Fruit fly (Drosophila melanogaster) whole organism, embryonic: ENCODE data around the gene CG15717.

Source experiments
- ATbp ChIP-seq: fragments of 200-800 bp; sonication (Bioruptor generic); optimal IDR thresholded peaks from 2 replicates; lab custom pipeline; 2017; ENCODE audit warnings: missing biosample characterization, mild to moderate bottlenecking, missing genetic modification characterization, missing genetic modification reagents
- BtbVII ChIP-seq: fragments of 200-800 bp; sonication (Bioruptor generic); optimal IDR thresholded peaks from 3 replicates; lab custom pipeline; 2017; ENCODE audit warnings: missing biosample characterization, mild to moderate bottlenecking, missing genetic modification characterization
- CG10147 ChIP-seq: fragments of 200-800 bp; sonication (Bioruptor generic); optimal IDR thresholded peaks from 2 replicates; lab custom pipeline; 2019; ENCODE audit warnings: missing biosample characterization, mild to moderate bottlenecking, missing genetic modification characterization, moderate library complexity
- CG10321 ChIP-seq: fragments of 200-800 bp; sonication (Bioruptor generic); IDR thresholded peaks from 2 replicates; pipeline ENCODE4 v1.3.6; 2022; ENCODE audit warnings: missing biosample characterization, missing genetic modification characterization
- CG10431 ChIP-seq: fragments of 200-800 bp; sonication (Bioruptor generic); optimal IDR thresholded peaks from 3 replicates; lab custom pipeline; 2018; ENCODE audit warnings: missing biosample characterization, mild to moderate bottlenecking, missing genetic modification characterization
- CG10565 ChIP-seq: fragments of 200-800 bp; sonication (Bioruptor generic); optimal IDR thresholded peaks from 3 replicates; lab custom pipeline; 2016; ENCODE audit warnings: missing biosample characterization, mild to moderate bottlenecking, missing genetic modification characterization
- CG11085 ChIP-seq: fragments of 200-800 bp; sonication (Bioruptor generic); IDR thresholded peaks from 2 replicates; pipeline ENCODE4 v1.3.6; 2022; ENCODE audit warnings: missing biosample characterization, missing genetic modification characterization
- CG11504 ChIP-seq: fragments of 200-800 bp; sonication (Bioruptor generic); optimal IDR thresholded peaks from 3 replicates; lab custom pipeline; 2019; ENCODE audit warnings: missing biosample characterization, mild to moderate bottlenecking, missing genetic modification characterization, moderate library complexity
- CG11695 ChIP-seq: fragments of 200-800 bp; sonication (Bioruptor generic); IDR thresholded peaks from 3 replicates; pipeline ENCODE4 v1.3.6; 2022; ENCODE audit warnings: missing biosample characterization, missing genetic modification characterization
- CG12236 ChIP-seq: fragments of 200-800 bp; sonication (Bioruptor generic); optimal IDR thresholded peaks from 2 replicates; lab custom pipeline; 2016; ENCODE audit warnings: missing biosample characterization, missing genetic modification characterization
- CG12299 ChIP-seq: fragments of 200-800 bp; sonication (Bioruptor generic); optimal IDR thresholded peaks from 2 replicates; lab custom pipeline; 2018; ENCODE audit warnings: missing biosample characterization, mild to moderate bottlenecking, missing genetic modification characterization
- CG13624 ChIP-seq: fragments of 200-800 bp; sonication (Bioruptor generic); optimal IDR thresholded peaks from 2 replicates; lab custom pipeline; 2016; ENCODE audit warnings: missing biosample characterization, missing genetic modification characterization
- CG13894 ChIP-seq: fragments of 200-800 bp; sonication (Bioruptor generic); optimal IDR thresholded peaks from 3 replicates; lab custom pipeline; 2018; ENCODE audit warnings: missing biosample characterization, mild to moderate bottlenecking, missing genetic modification characterization, moderate library complexity
- CG15479 ChIP-seq: fragments of 200-800 bp; sonication (Bioruptor generic); optimal IDR thresholded peaks from 3 replicates; lab custom pipeline; 2019; ENCODE audit warnings: missing biosample characterization, mild to moderate bottlenecking, missing genetic modification characterization, moderate library complexity
- CG16779 ChIP-seq: fragments of 200-800 bp; sonication (Bioruptor generic); IDR thresholded peaks from 2 replicates; pipeline ENCODE4 v1.3.6; 2022; ENCODE audit warnings: missing biosample characterization, missing genetic modification characterization
- CG16813 ChIP-seq: fragments of 200-800 bp; sonication (Bioruptor generic); IDR thresholded peaks from 3 replicates; pipeline ENCODE4 v1.3.6; 2022; ENCODE audit warnings: missing biosample characterization, missing genetic modification characterization; ENCODE audit not compliant: partially characterized antibody
- CG17912 ChIP-seq: fragments of 200-800 bp; sonication (Bioruptor generic); optimal IDR thresholded peaks from 2 replicates; lab custom pipeline; 2018; ENCODE audit warnings: missing biosample characterization, mild to moderate bottlenecking, missing genetic modification characterization
- CG2116 ChIP-seq: fragments of 200-800 bp; sonication (Bioruptor generic); optimal IDR thresholded peaks from 3 replicates; lab custom pipeline; 2018; ENCODE audit warnings: missing biosample characterization, mild to moderate bottlenecking, missing genetic modification characterization
- CG34422 ChIP-seq: fragments of 200-800 bp; sonication (Bioruptor generic); IDR thresholded peaks from 3 replicates; pipeline ENCODE4 v1.3.6; 2022; ENCODE audit warnings: missing biosample characterization, missing genetic modification characterization
- CG3838 ChIP-seq: fragments of 200-800 bp; sonication (Bioruptor generic); optimal IDR thresholded peaks from 3 replicates; lab custom pipeline; 2016; ENCODE audit warnings: missing biosample characterization, missing genetic modification characterization
- CG4404 ChIP-seq: fragments of 200-800 bp; sonication (Bioruptor generic); IDR thresholded peaks from 2 replicates; pipeline ENCODE4 v1.3.6; 2022; ENCODE audit warnings: missing biosample characterization, missing genetic modification characterization
- CG4730 ChIP-seq: fragments of 200-800 bp; sonication (Bioruptor generic); IDR thresholded peaks from 2 replicates; pipeline ENCODE4 v1.3.6; 2022; ENCODE audit warnings: missing biosample characterization, missing genetic modification characterization
- CG5953 ChIP-seq: fragments of 200-800 bp; sonication (Bioruptor generic); IDR thresholded peaks from 2 replicates; pipeline ENCODE4 v1.3.6; 2022; ENCODE audit warnings: missing biosample characterization, missing genetic modification characterization
- CG6791 ChIP-seq: fragments of 200-800 bp; sonication (Bioruptor generic); IDR thresholded peaks from 3 replicates; pipeline ENCODE4 v1.3.6; 2022; ENCODE audit warnings: missing biosample characterization, missing genetic modification characterization; ENCODE audit not compliant: partially characterized antibody
- CG7357 ChIP-seq: fragments of 200-800 bp; sonication (Bioruptor generic); IDR thresholded peaks from 3 replicates; pipeline ENCODE4 v1.3.6; 2022; ENCODE audit warnings: missing biosample characterization, missing genetic modification characterization
- CG8478 ChIP-seq: fragments of >200 bp; optimal IDR thresholded peaks from 2 replicates; lab custom pipeline; 2018
- Dip3 ChIP-seq: fragments of 200-800 bp; sonication (Bioruptor generic); optimal IDR thresholded peaks from 3 replicates; lab custom pipeline; 2016; ENCODE audit warnings: missing biosample characterization, missing genetic modification characterization
- Doc2 ChIP-seq: fragments of 200-800 bp; sonication (Bioruptor generic); IDR thresholded peaks from 2 replicates; pipeline ENCODE4 v1.3.6; 2022; ENCODE audit warnings: missing biosample characterization, missing genetic modification characterization
- E2f1 ChIP-seq: fragments of 200-800 bp; sonication (Bioruptor generic); IDR thresholded peaks from 2 replicates; pipeline ENCODE4 v1.3.6; 2022; ENCODE audit warnings: missing biosample characterization, missing genetic modification characterization
- Eip74EF ChIP-seq, 2 experiments: fragments of 200-800 bp in 1 of 2; fragments of >200 bp in 1 of 2; sonication (Bioruptor generic) in 1 of 2; optimal IDR thresholded peaks; 2 replicates each; lab custom pipeline; 2017 to 2019; ENCODE audit warnings: missing biosample characterization in 2 of 2, missing genetic modification characterization in 2 of 2, mild to moderate bottlenecking in 1 of 2, moderate library complexity in 1 of 2
- H2.0 ChIP-seq: fragments of 200-800 bp; sonication (Bioruptor generic); IDR thresholded peaks from 2 replicates; pipeline ENCODE4 v1.3.6; 2022; ENCODE audit warnings: missing biosample characterization, missing genetic modification characterization
- HLH3B ChIP-seq: fragments of 200-800 bp; sonication (Bioruptor generic); IDR thresholded peaks from 2 replicates; pipeline ENCODE4 v1.3.6; 2022; ENCODE audit warnings: missing biosample characterization, missing genetic modification characterization
- Med ChIP-seq: fragments of 200-800 bp; sonication (Bioruptor generic); peaks from one replicate; lab custom pipeline; 2016; ENCODE audit warnings: missing biosample characterization, missing genetic modification characterization, mild to moderate bottlenecking, inconsistent platforms, moderate library complexity
- Myb ChIP-seq: fragments of 200-800 bp; sonication (Bioruptor generic); optimal IDR thresholded peaks from 2 replicates; lab custom pipeline; 2016; ENCODE audit warnings: missing biosample characterization, missing genetic modification characterization
- Opbp ChIP-seq: fragments of 200-800 bp; sonication (Bioruptor generic); IDR thresholded peaks from 3 replicates; pipeline ENCODE4 v1.3.6; 2022; ENCODE audit warnings: missing biosample characterization, missing genetic modification characterization; ENCODE audit not compliant: partially characterized antibody
- Side ChIP-seq: fragments of 200-800 bp; sonication (Bioruptor generic); optimal IDR thresholded peaks from 2 replicates; lab custom pipeline; 2016; ENCODE audit warnings: missing biosample characterization, missing genetic modification characterization
- Sox100B ChIP-seq: fragments of 200-800 bp; sonication (Bioruptor generic); optimal IDR thresholded peaks from 3 replicates; lab custom pipeline; 2018; ENCODE audit warnings: missing biosample characterization, mild to moderate bottlenecking, missing genetic modification characterization
- Stat92E ChIP-seq, 3 experiments: fragments of >200 bp in 2 of 3; fragments of 200-800 bp in 1 of 3; sonication (Bioruptor generic) in 1 of 3; optimal IDR thresholded peaks; 2 replicates each; lab custom pipeline; 2017 to 2019; ENCODE audit warnings: missing biosample characterization in 3 of 3, missing genetic modification characterization in 3 of 3, mild to moderate bottlenecking in 1 of 3, moderate library complexity in 1 of 3
- Xrp1 ChIP-seq: fragments of 200-800 bp; sonication (Bioruptor generic); IDR thresholded peaks from 2 replicates; pipeline ENCODE4 v1.3.6; 2022; ENCODE audit warnings: missing biosample characterization, missing genetic modification characterization
- bowl ChIP-seq: fragments of 200-800 bp; sonication (Bioruptor generic); IDR thresholded peaks from 2 replicates; pipeline ENCODE4 v1.3.6; 2022; ENCODE audit warnings: missing biosample characterization, missing genetic modification characterization
- bsh ChIP-seq, 2 experiments: fragments of 200-800 bp; sonication (Bioruptor generic); optimal IDR thresholded peaks; 2 replicates each; lab custom pipeline; 2017 to 2018; ENCODE audit warnings: mild to moderate bottlenecking in 2 of 2, missing biosample characterization in 2 of 2, missing genetic modification characterization in 2 of 2, moderate library complexity in 1 of 2
- chif ChIP-seq, 2 experiments: fragments of 200-800 bp; sonication (Bioruptor generic); optimal IDR thresholded peaks; 3 replicates each; lab custom pipeline; 2016; ENCODE audit warnings: missing biosample characterization in 2 of 2, missing genetic modification characterization in 2 of 2
- ems ChIP-seq: fragments of 200-800 bp; sonication (Bioruptor generic); optimal IDR thresholded peaks from 3 replicates; lab custom pipeline; 2016; ENCODE audit warnings: missing biosample characterization, missing genetic modification characterization
- eyg ChIP-seq: fragments of 200-800 bp; sonication (Bioruptor generic); optimal IDR thresholded peaks from 3 replicates; lab custom pipeline; 2016; ENCODE audit warnings: missing biosample characterization, missing genetic modification characterization
- fd102C ChIP-seq: fragments of 200-800 bp; sonication (Bioruptor generic); optimal IDR thresholded peaks from 2 replicates; lab custom pipeline; 2018; ENCODE audit warnings: missing biosample characterization, mild to moderate bottlenecking, missing genetic modification characterization, moderate library complexity
- gce ChIP-seq: fragments of 200-800 bp; sonication (Bioruptor generic); IDR thresholded peaks from 3 replicates; pipeline ENCODE4 v1.3.6; 2022; ENCODE audit warnings: missing biosample characterization, missing genetic modification characterization
- gcm ChIP-seq: fragments of 200-800 bp; sonication (Bioruptor generic); optimal IDR thresholded peaks from 2 replicates; lab custom pipeline; 2019; ENCODE audit warnings: missing biosample characterization, mild to moderate bottlenecking, missing genetic modification characterization, moderate library complexity
- hkb ChIP-seq, 2 experiments: fragments of 200-800 bp in 1 of 2; fragments of >200 bp in 1 of 2; sonication (Bioruptor generic) in 1 of 2; IDR thresholded peaks in 1 of 2; optimal IDR thresholded peaks in 1 of 2; 2 replicates each; pipeline versions ENCODE4 v1.3.6 to Lab custom; 2017 to 2022; ENCODE audit warnings: missing biosample characterization in 1 of 2, missing genetic modification characterization in 1 of 2
- pros ChIP-seq: fragments of 200-800 bp; sonication (Bioruptor generic); optimal IDR thresholded peaks from 3 replicates; lab custom pipeline; 2019; ENCODE audit warnings: missing biosample characterization, mild to moderate bottlenecking, missing genetic modification characterization, moderate library complexity
- stwl ChIP-seq: fragments of 200-800 bp; sonication (Bioruptor generic); optimal IDR thresholded peaks from 3 replicates; lab custom pipeline; 2018; ENCODE audit warnings: missing biosample characterization, mild to moderate bottlenecking, missing genetic modification characterization, moderate library complexity
- ttk ChIP-seq: fragments of 200-800 bp; sonication (Bioruptor generic); IDR thresholded peaks from 2 replicates; pipeline ENCODE4 v2.1.2; 2022; ENCODE audit warnings: missing biosample characterization, missing genetic modification characterization

Gene CG15717

DNA sequence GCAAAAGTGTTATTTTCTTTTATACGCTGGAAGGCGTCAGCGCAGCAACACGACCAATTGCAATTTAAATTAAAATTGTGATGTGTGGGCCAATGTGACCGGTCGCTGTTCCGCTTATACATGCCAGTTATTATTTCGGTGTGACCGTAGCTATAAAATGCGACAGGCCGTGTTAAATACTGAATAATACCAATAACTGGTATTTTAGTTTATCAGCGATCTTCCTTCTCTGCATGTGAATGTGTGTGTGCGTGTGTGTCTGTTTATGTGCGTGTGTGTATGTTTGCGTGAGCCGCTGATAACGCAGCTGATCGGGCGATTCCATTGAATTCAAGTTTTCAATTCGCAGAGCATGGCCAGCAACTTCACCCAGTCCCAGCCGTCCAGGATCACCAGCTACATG is at the start of gene CG15717, which contains the start of the genes CG32638 and MFS10 (continued):
- TF ChIP-seq CG34422 (peak; percentile 55; the same call in 1 of the 3 replicates), CG16779 (no peak), Dip3 (no peak), CG13894 (tag; lab: Kevin White, UChicago) (peak; percentile 67), HLH3B (GFP tag; lab: Robert Waterston, UW) (no peak), chif (GFP tag; optimal IDR thresholded peaks at IDR 0.05; lab: Kevin White, UChicago) (no peak), fd102C (no peak), ems (GFP tag; lab: Kevin White, UChicago) (no peak), CG4730 (GFP tag; lab: Robert Waterston, UW) (no peak), Eip74EF (GFP tag; optimal IDR thresholded peaks at IDR 0.05; lab: Kevin White, UChicago) (no peak), CG5953 (GFP tag; lab: Robert Waterston, UW) (no peak), eyg (GFP tag; lab: Kevin White, UChicago) (no peak), CG10565 (GFP tag; lab: Kevin White, UChicago) (no peak), Xrp1 (no peak), CG10431 (no peak), CG6791 (GFP tag; lab: Robert Waterston, UW) (0 out of 3 replicates have a peak, but pooled peaks have one; percentile 50), Myb (GFP tag; lab: Kevin White, UChicago) (peak; percentile 58), CG16813 (0 out of 3 replicates have a peak, but pooled peaks have one; percentile 20), Opbp (GFP tag; lab: Robert Waterston, UW) (peak; percentile 68), CG4404 (GFP tag; lab: Robert Waterston, UW) (no peak), gcm (no peak), Side (GFP tag; lab: Kevin White, UChicago) (no peak), CG13624 (peak; percentile 19), CG2116 (GFP tag; lab: Kevin White, UChicago) (peak; percentile 44), hkb (optimal IDR thresholded peaks at IDR 0.05; lab: Kevin White, UChicago) (no peak), hkb (GFP tag; IDR thresholded peaks at IDR 0.05; lab: Robert Waterston, UW) (no peak), stwl (tag; lab: Kevin White, UChicago) (peak; percentile 78), CG7357 (GFP tag; lab: Robert Waterston, UW) (no peak), Med (GFP tag; lab: Kevin White, UChicago) (peak; percentile 91), gce (GFP tag; lab: Robert Waterston, UW) (no peak), Doc2 (no peak), CG10321 (GFP tag; lab: Robert Waterston, UW) (no peak), CG11085 (GFP tag; lab: Robert Waterston, UW) (no peak), CG12236 (no peak), bowl (GFP tag; lab: Robert Waterston, UW) (no peak), CG11504 (tag; lab: Kevin White, UChicago) (peak; percentile 17), CG3838 (GFP tag; lab: Kevin White, UChicago) (peak; percentile 0), E2f1 (GFP tag; lab: Robert Waterston, UW) (no peak), CG10147 (GFP tag; lab: Kevin White, UChicago) (peak; percentile 10), ttk (no peak), bsh (GFP tag; optimal IDR thresholded peaks at IDR 0.05; lab: Kevin White, UChicago) (no peak), CG11695 (GFP tag; lab: Robert Waterston, UW) (no peak), Stat92E (GFP tag; optimal IDR thresholded peaks at IDR 0.05; lab: Kevin White, UChicago) (peak in 1 of 3 experiments; percentile 64), BtbVII (GFP tag; lab: Kevin White, UChicago) (no peak), H2.0 (no peak), CG12299 (tag; lab: Kevin White, UChicago) (no peak), ATbp (GFP tag; lab: Kevin White, UChicago) (no peak), pros (no peak), CG8478 (lab: Kevin White, UChicago) (no peak), CG17912 (no peak), Sox100B (GFP tag; lab: Kevin White, UChicago) (no peak), CG15479 (GFP tag; lab: Kevin White, UChicago) (peak; percentile 73)
